Fruit fly (Drosophila melanogaster) whole organism, prepupa: ENCODE data around the gene Sap130.

Source experiments
- CG15336 ChIP-seq: fragments of 200-800 bp; sonication (Bioruptor generic); IDR thresholded peaks from 2 replicates; pipeline ENCODE4 v1.3.6; 2022; ENCODE audit warnings: missing biosample characterization, missing genetic modification characterization
- CG6808 ChIP-seq: fragments of 200-800 bp; sonication (Bioruptor generic); optimal IDR thresholded peaks from 3 replicates; lab custom pipeline; 2017; ENCODE audit warnings: missing biosample characterization, missing genetic modification characterization, mild to moderate bottlenecking, moderate library complexity, missing genetic modification reagents
- Eip75B ChIP-seq: fragments of 200-800 bp; sonication (Bioruptor generic); optimal IDR thresholded peaks from 3 replicates; lab custom pipeline; 2016; ENCODE audit warnings: missing biosample characterization, missing genetic modification characterization
- Gug ChIP-seq: fragments of 200-800 bp; sonication (Bioruptor generic); IDR thresholded peaks from 2 replicates; pipeline ENCODE4 v1.3.6; 2022; ENCODE audit warnings: missing biosample characterization, missing genetic modification characterization
- eg ChIP-seq: fragments of 200-800 bp; sonication (Bioruptor generic); IDR thresholded peaks from 3 replicates; pipeline ENCODE4 v1.3.6; 2022; ENCODE audit warnings: missing biosample characterization, missing genetic modification characterization
- fkh ChIP-seq: fragments of 200-800 bp; sonication (Bioruptor generic); optimal IDR thresholded peaks from 3 replicates; lab custom pipeline; 2017; ENCODE audit warnings: missing biosample characterization, mild to moderate bottlenecking, missing genetic modification characterization, moderate library complexity

DNA sequence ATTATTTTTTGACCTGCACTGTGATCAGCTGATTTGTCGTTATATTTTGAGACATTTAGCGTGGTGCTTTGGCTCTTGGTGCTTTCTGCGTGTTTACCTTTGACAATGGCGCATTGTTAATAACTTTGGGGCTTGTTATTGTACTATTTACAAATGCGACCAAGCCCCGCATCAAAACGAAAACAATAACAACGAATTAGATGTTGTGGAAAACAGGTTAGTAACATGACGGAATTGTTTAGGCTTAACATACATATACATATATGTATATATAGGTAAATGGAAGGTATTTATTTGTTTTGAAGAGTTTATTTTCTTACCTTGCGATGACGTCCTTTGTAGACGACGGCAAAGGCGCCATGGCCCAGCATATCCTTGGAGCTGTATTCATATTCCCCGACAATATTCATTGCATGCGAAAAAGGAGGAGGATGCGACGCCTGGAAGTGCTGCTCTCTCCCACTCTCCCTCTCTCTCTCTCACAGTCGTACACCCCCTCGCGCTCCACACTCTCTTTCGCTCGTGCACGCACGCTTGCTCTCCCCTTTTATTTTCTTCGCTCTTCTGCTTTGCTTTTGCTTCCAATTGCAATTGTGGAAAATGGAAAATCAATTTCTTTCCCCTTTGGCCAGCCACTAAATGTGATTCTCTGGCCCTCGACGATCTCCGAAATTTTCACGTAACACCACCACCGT is 1.5 kb upstream of the Sap130 start:
- no peak for TF ChIP-seq Eip75B (GFP tag; lab: Kevin White, UChicago)
- TF ChIP-seq Gug (GFP tag; lab: Robert Waterston, UW) = no peak
- TF ChIP-seq eg = no peak
- no peak for TF ChIP-seq CG6808 (GFP tag; lab: Kevin White, UChicago)
- peak; percentile 16; the same call in 1 of the 2 replicates for TF ChIP-seq CG15336 (GFP tag; lab: Robert Waterston, UW)
- TF ChIP-seq fkh (GFP tag; lab: Kevin White, UChicago) = peak; percentile 53
